Worm (Caenorhabditis elegans) whole organism, L4/young adult: Measurements from ENCODE around the gene rps-23.

Source experiments
- W03F9.2 ChIP-seq: fragments of 150-350 bp; optimal IDR thresholded peaks from 2 replicates; lab custom pipeline; 2014; ENCODE audit warnings: missing biosample characterization, missing genetic modification characterization
- dao-5 ChIP-seq: sonication (generic microtip); optimal IDR thresholded peaks from 2 replicates; lab custom pipeline; 2016; ENCODE audit warnings: missing genotype, missing genetic modification characterization, moderate library complexity, missing compliant biosample characterization
- him-1 ChIP-seq: sonication (generic microtip); optimal IDR thresholded peaks from 2 replicates; lab custom pipeline; 2016; ENCODE audit warnings: missing genotype, missing genetic modification reagents, missing genetic modification characterization, missing compliant biosample characterization

Gene rps-23

ce11 chrIV:12416629-12417404 is 26.0 kb upstream of the rps-23 start:
- TF ChIP-seq W03F9.2 (tag; lab: Kevin White, UChicago) = no peak
- TF ChIP-seq dao-5 (tag; lab: Kevin White, UChicago) = no peak
- no peak for TF ChIP-seq him-1 (tag; lab: Kevin White, UChicago)

ce11 chrIV:12414601-12415000 is 23.7 kb upstream of the rps-23 start:
- no peak for TF ChIP-seq dao-5 (tag; lab: Kevin White, UChicago)

DNA sequence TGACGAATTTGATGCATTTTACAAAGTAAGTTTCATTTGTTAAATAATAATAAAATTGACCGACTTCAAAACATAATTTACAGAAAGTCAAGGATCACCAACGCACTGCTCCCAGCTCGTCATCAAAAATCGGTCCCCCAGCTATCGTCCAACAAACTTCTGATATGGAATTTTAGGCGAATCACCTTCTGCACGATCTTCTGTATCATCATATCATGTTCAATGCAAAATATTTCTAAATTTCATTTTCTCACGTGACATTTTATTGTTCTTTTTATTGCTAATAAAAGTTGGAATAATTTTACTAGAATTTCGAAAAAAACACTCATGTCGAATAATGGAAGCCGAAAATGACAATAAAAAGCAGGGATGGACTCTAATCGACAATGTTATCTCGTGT is 19.3 kb upstream of the rps-23 start, which contains the start of gene acl-13:
TSS of gene acl-13 (plus strand) at position 301 of the 400 bp plus-strand sequence.
- TF ChIP-seq dao-5 (tag; lab: Kevin White, UChicago) = no peak
- no peak for TF ChIP-seq W03F9.2 (tag; lab: Kevin White, UChicago)
- no peak for TF ChIP-seq him-1 (tag; lab: Kevin White, UChicago)

DNA sequence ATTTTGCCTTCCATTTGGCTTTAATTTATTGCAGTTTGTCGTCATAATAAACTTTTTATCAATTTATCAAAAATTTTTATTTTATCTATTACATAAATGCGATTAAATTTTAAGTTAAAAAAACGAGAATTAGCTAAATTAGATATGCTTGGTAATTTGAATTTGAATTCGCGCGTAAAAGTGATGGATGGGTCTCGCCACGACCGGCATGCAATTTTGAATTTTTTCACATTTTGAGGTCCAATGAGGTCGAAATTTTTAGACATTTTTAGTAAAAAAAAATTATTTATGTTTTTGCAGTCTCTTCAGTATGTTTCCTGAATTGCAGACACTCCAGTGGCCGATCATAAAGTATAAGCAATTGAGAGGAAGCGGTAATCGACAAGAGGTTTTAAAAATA is 17.8 kb upstream of the rps-23 start, which contains the start of gene dsb-1:
TSS of gene dsb-1 (plus strand) at position 301 of the 400 bp plus-strand sequence.
- no peak for TF ChIP-seq him-1 (tag; lab: Kevin White, UChicago)
- TF ChIP-seq dao-5 (tag; lab: Kevin White, UChicago) = no peak
- no peak for TF ChIP-seq W03F9.2 (tag; lab: Kevin White, UChicago)

DNA sequence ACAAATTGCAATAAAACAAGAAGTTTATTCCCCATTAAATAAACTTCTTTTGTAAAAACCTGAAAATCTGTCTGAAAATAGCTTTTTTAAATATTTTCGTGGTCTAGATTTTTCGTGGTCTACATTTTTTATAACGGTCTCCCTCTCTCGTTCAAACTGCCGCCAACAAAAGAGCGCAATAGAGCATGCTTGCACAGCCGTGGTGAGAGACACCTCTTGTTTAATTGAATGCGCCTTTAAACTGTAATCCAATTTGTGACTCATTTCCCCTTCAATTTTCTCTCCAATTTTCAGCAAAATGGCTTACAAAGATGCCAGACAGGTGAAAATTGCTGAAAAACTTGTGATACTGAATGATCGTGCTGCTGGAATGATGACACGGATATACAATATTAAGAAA is 13.3 kb upstream of the rps-23 start, which contains the start of gene gex-3:
TSS of gene gex-3 (plus strand) at position 295 of the 400 bp plus-strand sequence.
- TF ChIP-seq W03F9.2 (tag; lab: Kevin White, UChicago) (peak; percentile 94), him-1 (tag; lab: Kevin White, UChicago) (no peak)

DNA sequence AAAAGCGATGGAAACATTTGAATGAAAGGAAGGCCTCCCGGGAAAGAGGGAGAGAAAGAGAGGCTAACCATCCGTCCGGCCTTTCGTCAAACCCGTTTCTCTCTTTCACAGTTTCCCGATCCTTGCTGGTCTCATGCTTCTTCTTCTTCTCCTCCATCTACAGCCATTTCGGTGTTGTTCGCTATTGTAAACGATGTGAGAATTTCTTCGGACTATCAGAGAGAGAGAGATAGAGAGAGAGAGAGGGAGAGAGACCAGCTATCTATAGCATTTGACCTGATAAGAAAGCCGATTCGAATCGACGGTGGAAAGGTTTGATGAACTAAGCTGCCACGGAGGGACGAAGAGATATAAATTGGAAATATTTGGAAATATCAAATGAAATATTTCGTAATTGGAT is 12.6 kb upstream of the rps-23 start:
- TF ChIP-seq dao-5 (tag; lab: Kevin White, UChicago) (no peak), W03F9.2 (tag; lab: Kevin White, UChicago) (no peak), him-1 (tag; lab: Kevin White, UChicago) (no peak)

DNA sequence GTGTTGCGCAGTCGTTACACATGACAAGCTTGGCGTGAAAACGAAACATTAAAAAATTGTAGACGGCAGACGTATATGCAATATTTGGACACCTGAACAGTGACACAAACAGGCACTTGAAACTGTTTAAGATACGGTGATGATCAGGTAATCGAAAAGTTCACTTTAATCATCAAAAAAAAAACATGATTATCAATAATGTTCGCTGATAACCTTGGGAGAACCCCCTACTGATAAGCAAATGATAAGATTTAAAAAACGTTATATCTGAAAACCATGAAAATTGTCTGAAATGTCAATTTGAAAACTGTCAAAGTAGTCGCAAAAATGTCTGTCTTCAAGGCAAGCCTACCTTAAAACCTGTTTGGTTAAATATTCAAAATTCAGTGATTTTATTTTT is 9.1 kb upstream of the rps-23 start:
- TF ChIP-seq dao-5 (tag; lab: Kevin White, UChicago) = no peak

- TF ChIP-seq dao-5 (tag; lab: Kevin White, UChicago) (no peak), W03F9.2 (tag; lab: Kevin White, UChicago) (no peak), him-1 (tag; lab: Kevin White, UChicago) (no peak)
These were observed 7.6 kb upstream of the rps-23 start, which contains the start of gene acs-20 for ce11 chrIV:12398437-12398836. Gene acs-20 (minus strand): TSS chrIV:12398706.

- TF ChIP-seq him-1 (tag; lab: Kevin White, UChicago) = no peak
- no peak for TF ChIP-seq dao-5 (tag; lab: Kevin White, UChicago)
- no peak for TF ChIP-seq W03F9.2 (tag; lab: Kevin White, UChicago)
These were observed 5.9 kb upstream of the rps-23 start for ce11 chrIV:12396645-12397258.

DNA sequence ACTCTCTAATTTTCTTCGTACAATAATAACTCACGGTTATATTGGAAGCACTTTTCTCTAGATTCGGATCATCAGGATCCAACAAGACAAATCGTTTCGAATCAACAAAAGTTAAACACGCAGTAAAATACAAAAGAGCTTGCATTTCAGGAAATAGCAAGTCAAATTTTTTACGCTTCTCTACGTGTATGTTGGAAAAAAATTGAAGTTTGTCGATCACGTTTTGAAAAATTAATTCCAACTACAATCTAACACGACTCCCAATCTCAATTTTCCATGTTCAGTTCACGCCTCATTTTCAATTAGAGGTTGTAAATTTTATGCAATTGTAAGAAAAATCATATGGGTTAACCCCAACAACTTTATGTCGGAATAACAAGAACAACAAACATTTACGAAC is 902 bp downstream of the rps-23 start, which contains the start of gene spe-45:
TSS of gene spe-45 (minus strand) at position 145 of the 400 bp plus-strand sequence.
- no peak for TF ChIP-seq him-1 (tag; lab: Kevin White, UChicago)
- no peak for TF ChIP-seq dao-5 (tag; lab: Kevin White, UChicago)
- TF ChIP-seq W03F9.2 (tag; lab: Kevin White, UChicago) = no peak

- no peak for TF ChIP-seq dao-5 (tag; lab: Kevin White, UChicago)
- TF ChIP-seq him-1 (tag; lab: Kevin White, UChicago) = no peak
- no peak for TF ChIP-seq W03F9.2 (tag; lab: Kevin White, UChicago)
These were observed 5.8 kb downstream of the rps-23 start, which contains the start of gene F28D1.6 for ce11 chrIV:12385061-12385460. Gene F28D1.6 (minus strand): TSS chrIV:12385161.

- TF ChIP-seq him-1 (tag; lab: Kevin White, UChicago) = no peak
- no peak for TF ChIP-seq dao-5 (tag; lab: Kevin White, UChicago)
- TF ChIP-seq W03F9.2 (tag; lab: Kevin White, UChicago) = no peak
These were observed 8.0 kb downstream of the rps-23 start, which contains the start of gene thn-2 for ce11 chrIV:12382864-12383263. Gene thn-2 (plus strand): TSS chrIV:12383170.

- TF ChIP-seq him-1 (tag; lab: Kevin White, UChicago) (no peak), dao-5 (tag; lab: Kevin White, UChicago) (no peak), W03F9.2 (tag; lab: Kevin White, UChicago) (no peak)
These were observed 11.1 kb downstream of the rps-23 start, which contains the start of gene thn-1 for ce11 chrIV:12379784-12380183. Gene thn-1 (plus strand): TSS chrIV:12380084.
